Fruit fly (Drosophila melanogaster): ENCODE measurements around the gene CG8607.
A peak's percentile ranks its signal among the peaks of the same experiment; 100 is the strongest.

Gene CG8607

dm6 chr3L:7328567-7329253 lies 8.8 kb downstream of the CG8607 start, which contains the start of the genes mrva, CG42307 and mus312 (continued):
- TF ChIP-seq Dip2 (GFP tag; IDR thresholded peaks at IDR 0.05): no peak
- TF ChIP-seq CG10565 (GFP tag; optimal IDR thresholded peaks at IDR 0.05): no peak
- TF ChIP-seq ap (GFP tag; IDR thresholded peaks at IDR 0.05): peak; percentile 53; the same call in 1 of the 2 replicates
- TF ChIP-seq CG6813 (GFP tag; optimal IDR thresholded peaks at IDR 0.05): peak; percentile 85
- TF ChIP-seq Hmr (GFP tag; optimal IDR thresholded peaks at IDR 0.05): no peak
- peak; percentile 73 for TF ChIP-seq HmgZ (tag; optimal IDR thresholded peaks at IDR 0.05)
- no peak for TF ChIP-seq inv (GFP tag; IDR thresholded peaks at IDR 0.05; ENCODE audit: partially characterized antibody)
- TF ChIP-seq Dp (GFP tag; optimal IDR thresholded peaks at IDR 0.05): peak; percentile 19
- peak; percentile 60 for TF ChIP-seq Hsf (GFP tag; optimal IDR thresholded peaks at IDR 0.05)
- TF ChIP-seq Gsc (GFP tag; IDR thresholded peaks at IDR 0.05): 0 out of 2 replicates have a peak, but pooled peaks have one; percentile 31
- TF ChIP-seq tap (tag; optimal IDR thresholded peaks at IDR 0.05): no peak
- TF ChIP-seq Kr (GFP tag; optimal IDR thresholded peaks at IDR 0.05): no peak
- peak; percentile 93 for TF ChIP-seq exex (tag; optimal IDR thresholded peaks at IDR 0.05)
- peak; percentile 80 for TF ChIP-seq run (tag; optimal IDR thresholded peaks at IDR 0.05)
- TF ChIP-seq CG2202 (tag; optimal IDR thresholded peaks at IDR 0.05): peak; percentile 66
- TF ChIP-seq gro (GFP tag; optimal IDR thresholded peaks at IDR 0.05): no peak
- TF ChIP-seq zfh2 (GFP tag; optimal IDR thresholded peaks at IDR 0.05): no peak
- peak; percentile 66 for TF ChIP-seq Dref (GFP tag; IDR thresholded peaks at IDR 0.05)
- peak; percentile 49 for TF ChIP-seq CG3065 (GFP tag; optimal IDR thresholded peaks at IDR 0.05)
- peak; percentile 98 for TF ChIP-seq Vsx1 (GFP tag; optimal IDR thresholded peaks at IDR 0.05)
- TF ChIP-seq CG4820 (GFP tag; optimal IDR thresholded peaks at IDR 0.05): peak; percentile 72
- TF ChIP-seq CG3407 (GFP tag; optimal IDR thresholded peaks at IDR 0.05): no peak
- peak; percentile 76 for TF ChIP-seq pzg (GFP tag; optimal IDR thresholded peaks at IDR 0.05)
- TF ChIP-seq Scr (GFP tag; IDR thresholded peaks at IDR 0.05; ENCODE audit: partially characterized antibody): 0 out of 2 replicates have a peak, but pooled peaks have one; percentile 28
- TF ChIP-seq Bteb2 (GFP tag; optimal IDR thresholded peaks at IDR 0.05): peak; percentile 14
- no peak for TF ChIP-seq Doc3 (GFP tag; IDR thresholded peaks at IDR 0.05; ENCODE audit: partially characterized antibody)
- peak; percentile 41 for TF ChIP-seq CG7271 (tag; optimal IDR thresholded peaks at IDR 0.05)
- 0 out of 3 replicates have a peak, but pooled peaks have one; percentile 66 for TF ChIP-seq C15 (GFP tag; IDR thresholded peaks at IDR 0.05)
- TF ChIP-seq knrl (GFP tag; IDR thresholded peaks at IDR 0.05; ENCODE audit: partially characterized antibody): 0 out of 3 replicates have a peak, but pooled peaks have one; percentile 21
- no peak for TF ChIP-seq CG14965 (GFP tag; optimal IDR thresholded peaks at IDR 0.05; ENCODE audit: borderline replicate concordance)
- TF ChIP-seq Xrp1 (GFP tag; IDR thresholded peaks at IDR 0.05): peak; percentile 87
- TF ChIP-seq Rx (GFP tag; IDR thresholded peaks at IDR 0.05): peak; percentile 3; the same call in 1 of the 2 replicates
- TF ChIP-seq slp2 (GFP tag; optimal IDR thresholded peaks at IDR 0.05): peak; percentile 38
- peak; percentile 93 for TF ChIP-seq CG12155 (GFP tag; optimal IDR thresholded peaks at IDR 0.05)
- 0 out of 2 replicates have a peak, but pooled peaks have one; percentile 13 for TF ChIP-seq sim (GFP tag; IDR thresholded peaks at IDR 0.05)
- TF ChIP-seq NfI (GFP tag; optimal IDR thresholded peaks at IDR 0.05): peak; percentile 91
- TF ChIP-seq fru (optimal IDR thresholded peaks at IDR 0.05): no peak
- peak; percentile 83 for TF ChIP-seq CG4360 (GFP tag; IDR thresholded peaks at IDR 0.05)
- TF ChIP-seq sr (GFP tag; IDR thresholded peaks at IDR 0.05): no peak
- no peak for TF ChIP-seq CG34224 (GFP tag; IDR thresholded peaks at IDR 0.05; ENCODE audit: partially characterized antibody)
- peak; percentile 31 for TF ChIP-seq CG7987 (GFP tag; optimal IDR thresholded peaks at IDR 0.05)
- TF ChIP-seq D19B (GFP tag; optimal IDR thresholded peaks at IDR 0.05): no peak
- no peak for TF ChIP-seq bigmax (GFP tag; optimal IDR thresholded peaks at IDR 0.05)
- peak; percentile 95 for TF ChIP-seq CG17829 (tag; optimal IDR thresholded peaks at IDR 0.05)
- no peak for TF ChIP-seq CG6254 (GFP tag; optimal IDR thresholded peaks at IDR 0.05)
- TF ChIP-seq seq (GFP tag; IDR thresholded peaks at IDR 0.05): peak; percentile 61; the same call in 1 of the 2 replicates
- peak; percentile 92 for TF ChIP-seq CG12299 (tag; optimal IDR thresholded peaks at IDR 0.05)
- TF ChIP-seq ato (GFP tag; IDR thresholded peaks at IDR 0.05; ENCODE audit: partially characterized antibody): 0 out of 2 replicates have a peak, but pooled peaks have one; percentile 39
- peak; percentile 33 for TF ChIP-seq ab (GFP tag; optimal IDR thresholded peaks at IDR 0.05)
